Worm (Caenorhabditis elegans) whole organism, L4 larva: ENCODE results near the gene F29B9.1.

Experiments used
- F37D6.2 ChIP-seq: sonication (generic microtip); optimal IDR thresholded peaks from 2 replicates; lab custom pipeline; 2016; ENCODE audit warnings: mild to moderate bottlenecking, missing genetic modification characterization, missing compliant biosample characterization
- F44E2.7 ChIP-seq: fragments of 200-800 bp; sonication (Bioruptor generic); IDR thresholded peaks from 2 replicates; pipeline ENCODE4 v2.1.2; 2022; ENCODE audit warnings: missing genetic modification characterization, missing compliant biosample characterization
- F49E8.2 ChIP-seq: sonication (generic microtip); optimal IDR thresholded peaks from 2 replicates; lab custom pipeline; 2016; ENCODE audit warnings: missing compliant biosample characterization, mild to moderate bottlenecking, missing genetic modification characterization, borderline replicate concordance
- R02D3.7 ChIP-seq: fragments of 150-350 bp; sonication (generic microtip); optimal IDR thresholded peaks from 3 replicates; lab custom pipeline; 2014; ENCODE audit warnings: missing biosample characterization, missing genetic modification characterization
- T20F7.1 ChIP-seq: fragments of 200-800 bp; sonication (Bioruptor generic); optimal IDR thresholded peaks from 2 replicates; lab custom pipeline; 2018; ENCODE audit warnings: mild to moderate bottlenecking, missing genetic modification characterization, missing compliant biosample characterization
- T26A8.4 ChIP-seq: fragments of 200-800 bp; sonication (Bioruptor generic); IDR thresholded peaks from 2 replicates; pipeline ENCODE4 v1.3.6; 2022; ENCODE audit warnings: missing genetic modification characterization, missing compliant biosample characterization
- Y75B8A.6 ChIP-seq: fragments of 200-800 bp; sonication (Bioruptor generic); IDR thresholded peaks from 2 replicates; pipeline ENCODE4 v1.3.6; 2022; ENCODE audit warnings: missing genetic modification reagents, missing genetic modification characterization, missing compliant biosample characterization
- ZK546.5 ChIP-seq, 2 experiments: sonication (generic microtip); optimal IDR thresholded peaks; 2 replicates each; lab custom pipeline; 2017; ENCODE audit warnings: missing biosample characterization in 2 of 2, missing genetic modification characterization in 2 of 2
- aha-1 ChIP-seq: fragments of 150-350 bp; peaks from one replicate; lab custom pipeline; 2014; ENCODE audit warnings: missing biosample characterization, missing genetic modification characterization
- ama-1 ChIP-seq: fragments of 150-350 bp; optimal IDR thresholded peaks from 2 replicates; lab custom pipeline; 2014; ENCODE audit warnings: inconsistent platforms, mixed read lengths
- arid-1 ChIP-seq: fragments of 200-800 bp; sonication (Bioruptor generic); conservative IDR thresholded peaks from 2 replicates; pipeline ENCODE4 v1.3.6; 2022; ENCODE audit warnings: missing genetic modification reagents, missing genetic modification characterization, missing compliant biosample characterization
- daf-16 ChIP-seq, 3 experiments: sonication (generic microtip); optimal IDR thresholded peaks; 2 replicates each; lab custom pipeline; 2016 to 2017; ENCODE audit warnings: missing genetic modification characterization in 3 of 3, missing genetic modification reagents in 3 of 3, mild to moderate bottlenecking in 2 of 3, missing compliant biosample characterization in 2 of 3, missing biosample characterization in 1 of 3, moderate library complexity in 1 of 3
- daf-8 ChIP-seq: fragments of 200-800 bp; sonication (Bioruptor generic); IDR thresholded peaks from 2 replicates; pipeline ENCODE4 v1.3.6; 2022; ENCODE audit warnings: missing genetic modification characterization, missing compliant biosample characterization
- dmd-6 ChIP-seq: fragments of 200-800 bp; sonication (Bioruptor generic); IDR thresholded peaks from 2 replicates; pipeline ENCODE4 v1.3.6; 2022; ENCODE audit warnings: missing genetic modification reagents, missing genetic modification characterization, missing compliant biosample characterization
- dmd-8 ChIP-seq: fragments of 200-800 bp; sonication (Bioruptor generic); IDR thresholded peaks from 2 replicates; pipeline ENCODE4 v1.3.6; 2022; ENCODE audit warnings: missing genetic modification characterization, missing compliant biosample characterization
- dmd-9 ChIP-seq: fragments of 200-800 bp; sonication (Bioruptor generic); IDR thresholded peaks from 2 replicates; pipeline ENCODE4 v1.3.6; 2022; ENCODE audit warnings: missing genetic modification reagents, missing genetic modification characterization, missing compliant biosample characterization
- duxl-1 ChIP-seq: sonication (generic microtip); optimal IDR thresholded peaks from 2 replicates; lab custom pipeline; 2016; ENCODE audit warnings: mild to moderate bottlenecking, missing genetic modification characterization, moderate library complexity, missing compliant biosample characterization; ENCODE audit not compliant: poor library complexity
- gei-8 ChIP-seq: fragments of 200-800 bp; sonication (Bioruptor generic); optimal IDR thresholded peaks from 2 replicates; lab custom pipeline; 2018; ENCODE audit warnings: mild to moderate bottlenecking, missing genetic modification characterization, missing compliant biosample characterization
- hlh-30 ChIP-seq: sonication (generic microtip); optimal IDR thresholded peaks from 2 replicates; lab custom pipeline; 2017; ENCODE audit warnings: antibody characterized with exemption, mild to moderate bottlenecking, missing genetic modification characterization, missing compliant biosample characterization; ENCODE audit not compliant: insufficient read depth
- lim-7 ChIP-seq: fragments of 200-800 bp; sonication (Bioruptor generic); IDR thresholded peaks from 2 replicates; pipeline ENCODE4 v1.3.6; 2022; ENCODE audit warnings: missing genetic modification characterization, missing compliant biosample characterization
- lin-15B ChIP-seq: fragments of 150-350 bp; sonication (generic microtip); optimal IDR thresholded peaks from 3 replicates; lab custom pipeline; 2014; ENCODE audit warnings: missing biosample characterization, missing genetic modification characterization
- lin-38 ChIP-seq: fragments of 200-800 bp; sonication (Bioruptor generic); IDR thresholded peaks from 2 replicates; pipeline ENCODE4 v1.3.6; 2022; ENCODE audit warnings: missing genetic modification reagents, missing genetic modification characterization, missing compliant biosample characterization
- lin-39 ChIP-seq: fragments of 150-350 bp; optimal IDR thresholded peaks from 2 replicates; lab custom pipeline; 2014; ENCODE audit warnings: missing biosample characterization, missing genetic modification reagents, missing genetic modification characterization
- madf-5 ChIP-seq, 2 experiments: fragments of 200-800 bp; sonication (Bioruptor generic); IDR thresholded peaks; 2 replicates each; pipeline ENCODE4 v1.3.6; 2022; ENCODE audit warnings: missing compliant biosample characterization in 2 of 2, missing genetic modification characterization in 2 of 2
- mes-2 ChIP-seq: sonication (generic microtip); optimal IDR thresholded peaks from 2 replicates; lab custom pipeline; 2016; ENCODE audit warnings: missing genotype, mild to moderate bottlenecking, missing genetic modification characterization, missing compliant biosample characterization; ENCODE audit not compliant: poor library complexity, severe bottlenecking
- nhr-102 ChIP-seq: sonication (generic microtip); optimal IDR thresholded peaks from 2 replicates; lab custom pipeline; 2016; ENCODE audit warnings: mild to moderate bottlenecking, missing genetic modification characterization, moderate library complexity, missing compliant biosample characterization
- nhr-11 ChIP-seq: fragments of 150-350 bp; optimal IDR thresholded peaks from 2 replicates; lab custom pipeline; 2014; ENCODE audit warnings: missing biosample characterization, missing genetic modification characterization
- nhr-111 ChIP-seq: fragments of 200-800 bp; sonication (Bioruptor generic); optimal IDR thresholded peaks from 2 replicates; lab custom pipeline; 2018; ENCODE audit warnings: mild to moderate bottlenecking, missing genetic modification characterization, missing compliant biosample characterization
- nhr-28 ChIP-seq: fragments of 150-350 bp; optimal IDR thresholded peaks from 2 replicates; lab custom pipeline; 2014; ENCODE audit warnings: missing biosample characterization, missing genetic modification characterization
- nhr-41 ChIP-seq: fragments of 200-800 bp; sonication (Bioruptor generic); IDR thresholded peaks from 2 replicates; pipeline ENCODE4 v1.3.6; 2022; ENCODE audit warnings: missing genetic modification reagents, missing genetic modification characterization, missing compliant biosample characterization
- nhr-42 ChIP-seq: fragments of 200-800 bp; sonication (Bioruptor generic); IDR thresholded peaks from 2 replicates; pipeline ENCODE4 v1.3.6; 2022; ENCODE audit warnings: missing genetic modification characterization, missing compliant biosample characterization
- nhr-48 ChIP-seq: sonication (generic microtip); optimal IDR thresholded peaks from 2 replicates; lab custom pipeline; 2016; ENCODE audit warnings: mild to moderate bottlenecking, missing genetic modification characterization, missing compliant biosample characterization
- pha-4 ChIP-seq, 2 experiments: fragments of 150-350 bp in 1 of 2; fragments of 200-800 bp in 1 of 2; sonication (Bioruptor generic) in 1 of 2; IDR thresholded peaks in 1 of 2; optimal IDR thresholded peaks in 1 of 2; 2 replicates each; pipeline versions ENCODE4 v1.3.6 to Lab custom; 2014 to 2022; ENCODE audit warnings: missing genetic modification characterization in 2 of 2, missing genetic modification reagents in 2 of 2, missing biosample characterization in 1 of 2, missing compliant biosample characterization in 1 of 2
- saeg-2 ChIP-seq: fragments of 200-800 bp; sonication (Bioruptor generic); IDR thresholded peaks from 2 replicates; pipeline ENCODE4 v1.3.6; 2022; ENCODE audit warnings: missing genetic modification reagents, missing genetic modification characterization, missing compliant biosample characterization
- sdz-12 ChIP-seq: fragments of 200-800 bp; sonication (Bioruptor generic); optimal IDR thresholded peaks from 2 replicates; lab custom pipeline; 2018; ENCODE audit warnings: mild to moderate bottlenecking, missing genetic modification characterization, missing compliant biosample characterization
- skn-1 ChIP-seq: fragments of 150-350 bp; optimal IDR thresholded peaks from 2 replicates; lab custom pipeline; 2014; ENCODE audit warnings: missing biosample characterization, missing genetic modification characterization
- snpc-1.2 ChIP-seq: fragments of 200-800 bp; sonication (Bioruptor generic); IDR thresholded peaks from 2 replicates; pipeline ENCODE4 v1.3.6; 2022; ENCODE audit warnings: missing genetic modification reagents, missing genetic modification characterization, missing compliant biosample characterization
- snpc-4 ChIP-seq: fragments of 150-350 bp; optimal IDR thresholded peaks from 2 replicates; lab custom pipeline; 2014; ENCODE audit warnings: missing biosample characterization, missing genetic modification characterization
- tra-1 ChIP-seq: fragments of 200-800 bp; sonication (Bioruptor generic); IDR thresholded peaks from 2 replicates; pipeline ENCODE4 v1.3.6; 2022; ENCODE audit warnings: missing genetic modification reagents, missing genetic modification characterization, missing compliant biosample characterization
- unc-39 ChIP-seq: sonication (generic microtip); optimal IDR thresholded peaks from 2 replicates; lab custom pipeline; 2017; ENCODE audit warnings: missing biosample characterization, missing genetic modification characterization
- vab-7 ChIP-seq: fragments of 200-800 bp; sonication (Bioruptor generic); IDR thresholded peaks from 2 replicates; pipeline ENCODE4 v1.3.6; 2022; ENCODE audit warnings: missing genetic modification reagents, missing genetic modification characterization, missing compliant biosample characterization
- zfp-2 ChIP-seq: sonication (generic microtip); optimal IDR thresholded peaks from 2 replicates; lab custom pipeline; 2016; ENCODE audit warnings: mild to moderate bottlenecking, missing genetic modification characterization, missing compliant biosample characterization
- zip-11 ChIP-seq: fragments of 200-800 bp; sonication (Bioruptor generic); IDR thresholded peaks from 2 replicates; pipeline ENCODE4 v1.3.6; 2022; ENCODE audit warnings: missing genetic modification characterization, missing compliant biosample characterization
- ztf-7 ChIP-seq: fragments of 150-350 bp; optimal IDR thresholded peaks from 2 replicates; lab custom pipeline; 2014; ENCODE audit warnings: missing biosample characterization, missing genetic modification characterization

The F29B9.1 gene

DNA sequence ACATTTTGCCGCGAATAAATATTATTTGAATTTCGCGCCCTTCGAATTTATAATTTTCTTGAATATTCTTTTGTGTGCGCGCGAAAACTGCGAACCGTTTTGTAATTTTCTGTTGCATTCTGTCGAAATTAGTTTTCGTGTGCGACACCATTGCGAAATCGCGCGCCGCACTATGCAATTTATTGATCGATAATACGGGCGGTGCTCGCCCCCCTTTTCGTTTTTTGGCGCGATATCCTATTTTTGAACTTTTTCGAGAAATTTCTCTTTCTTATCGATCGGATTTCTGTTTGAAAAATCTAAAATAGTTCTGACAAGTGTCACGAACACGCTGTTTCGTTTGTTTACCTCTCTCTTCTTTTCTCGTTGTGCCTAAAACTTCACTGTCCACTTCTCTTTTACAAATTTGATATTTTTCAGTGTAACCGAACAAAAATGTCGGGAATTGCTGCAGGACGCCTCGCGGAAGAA, 14.5 kb upstream of the F29B9.1 start, which contains the start of gene ubc-9 (continued):
- TF ChIP-seq duxl-1 (tag; lab: Kevin White, UChicago) (peak; percentile 31), nhr-28 (peak; percentile 46)

DNA sequence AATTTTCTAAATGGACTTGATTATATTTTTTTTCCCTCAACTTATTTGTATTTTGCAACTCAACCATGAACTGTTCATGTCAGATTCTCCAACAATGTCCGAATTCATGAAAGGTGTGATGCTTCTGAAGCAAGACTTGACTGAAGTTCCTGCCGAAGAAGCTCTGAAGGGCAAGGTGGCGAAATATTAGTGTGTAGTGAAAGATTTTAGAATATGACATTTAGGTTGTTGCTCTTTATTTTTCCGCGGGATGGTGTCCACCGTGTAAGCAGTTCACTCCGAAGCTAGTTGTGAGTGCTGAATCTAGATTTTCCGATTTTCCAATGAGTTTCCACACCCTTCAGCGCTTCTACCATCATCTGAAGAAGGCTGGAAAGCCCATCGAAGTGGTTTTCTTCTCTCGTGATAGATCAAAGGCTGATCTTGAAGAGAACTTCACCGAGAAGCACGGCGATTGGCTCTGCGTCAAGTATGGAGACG, 12.8 kb upstream of the F29B9.1 start, which contains the start of gene F29B9.5:
Gene F29B9.5, plus strand, starts transcription at position 51 of the 480 bp plus-strand sequence.
- TF ChIP-seq T26A8.4 (GFP tag; lab: Robert Waterston, UW) (0 out of 2 replicates have a peak, but pooled peaks have one; percentile 54), aha-1 (peak; percentile 19), dmd-8 (GFP tag; lab: Robert Waterston, UW) (0 out of 2 replicates have a peak, but pooled peaks have one; percentile 39), lin-39 (tag; lab: Kevin White, UChicago) (no peak), nhr-111 (peak; percentile 9), snpc-1.2 (GFP tag; lab: Robert Waterston, UW) (peak; percentile 55; the same call in 1 of the 2 replicates), lin-38 (GFP tag; lab: Robert Waterston, UW) (peak; percentile 54), dmd-6 (no peak), saeg-2 (GFP tag; lab: Robert Waterston, UW) (peak; percentile 36; the same call in 1 of the 2 replicates), daf-16 (GFP tag; optimal IDR thresholded peaks at IDR 0.05; lab: Kevin White, UChicago) (no peak), daf-16 (tag; optimal IDR thresholded peaks at IDR 0.05; lab: Kevin White, UChicago) (peak; percentile 2), ZK546.5 (tag; optimal IDR thresholded peaks at IDR 0.05; lab: Kevin White, UChicago) (no peak), arid-1 (0 out of 2 replicates have a peak, but pooled peaks have one; percentile 29), nhr-102 (no peak), ztf-7 (tag; lab: Kevin White, UChicago) (no peak), F49E8.2 (tag; lab: Kevin White, UChicago) (peak; percentile 80), nhr-42 (GFP tag; lab: Robert Waterston, UW) (0 out of 2 replicates have a peak, but pooled peaks have one; percentile 49), gei-8 (GFP tag; lab: Kevin White, UChicago) (no peak), pha-4 (GFP tag; IDR thresholded peaks at IDR 0.05; lab: Robert Waterston, UW) (0 out of 2 replicates have a peak, but pooled peaks have one; percentile 35), pha-4 (tag; optimal IDR thresholded peaks at IDR 0.05; lab: Kevin White, UChicago) (no peak), ama-1 (lab: Kevin White, UChicago) (peak; percentile 60), Y75B8A.6 (GFP tag; lab: Robert Waterston, UW) (0 out of 2 replicates have a peak, but pooled peaks have one; percentile 50)

DNA sequence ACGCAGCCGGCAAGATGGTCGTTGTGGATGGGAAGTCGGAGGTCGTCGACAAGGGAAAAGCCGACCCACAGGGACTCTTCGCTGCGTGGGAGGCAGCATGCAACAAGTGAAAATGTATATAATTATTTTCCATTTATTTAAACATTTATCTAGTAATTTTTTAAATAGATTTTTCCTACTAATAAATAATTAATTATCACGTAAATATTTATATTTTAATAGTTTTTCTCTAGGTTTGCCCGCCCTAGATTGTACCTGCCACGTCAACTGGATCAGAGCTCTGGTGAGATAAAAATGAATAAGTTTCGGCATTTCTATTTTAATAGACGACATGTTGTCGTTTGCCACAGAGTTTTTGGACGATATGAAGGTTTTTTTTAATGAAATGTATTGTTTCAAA, 12.2 kb upstream of the F29B9.1 start, which contains the start of gene psr-1:
Gene psr-1, plus strand, starts transcription at position 301 of the 400 bp plus-strand sequence.
- TF ChIP-seq dmd-9 = no peak
- no peak for TF ChIP-seq madf-5 (GFP tag; IDR thresholded peaks at IDR 0.05; lab: Robert Waterston, UW)
- no peak for TF ChIP-seq snpc-4 (tag; lab: Kevin White, UChicago)
- no peak for TF ChIP-seq nhr-48
- TF ChIP-seq tra-1 (GFP tag; lab: Robert Waterston, UW) = no peak
- TF ChIP-seq zfp-2 (tag; lab: Kevin White, UChicago) = no peak
- no peak for TF ChIP-seq F44E2.7 (GFP tag; lab: Robert Waterston, UW)
- TF ChIP-seq F37D6.2 = no peak
- TF ChIP-seq hlh-30 (tag; lab: Kevin White, UChicago) = no peak
- TF ChIP-seq unc-39 = no peak
- TF ChIP-seq sdz-12 (GFP tag; lab: Kevin White, UChicago) = no peak
- no peak for TF ChIP-seq nhr-41

DNA sequence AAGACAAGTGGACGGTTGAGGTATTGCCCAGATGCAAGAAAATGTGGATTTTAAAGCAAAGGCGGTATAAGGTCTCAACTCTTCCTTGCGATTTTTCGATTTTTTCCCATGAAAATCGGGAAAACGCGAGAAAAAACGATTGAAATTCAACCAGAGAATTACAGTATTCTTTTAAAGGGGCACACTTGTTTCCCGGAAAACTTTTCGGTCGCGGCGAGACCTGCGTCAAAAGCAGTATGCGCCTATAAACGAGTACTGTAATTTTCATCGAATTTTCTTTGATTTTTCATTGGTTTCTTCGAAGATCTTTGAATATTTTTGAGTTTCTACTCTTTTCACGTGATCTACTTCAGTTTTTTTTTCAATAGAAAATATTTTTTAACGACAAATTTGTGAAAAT, 11.5 kb upstream of the F29B9.1 start:
- TF ChIP-seq lin-15B (tag; lab: Kevin White, UChicago) (no peak), dmd-9 (no peak), nhr-41 (no peak), mes-2 (peak; percentile 41), daf-8 (no peak), R02D3.7 (tag; lab: Kevin White, UChicago) (no peak), zfp-2 (tag; lab: Kevin White, UChicago) (no peak), zip-11 (no peak), skn-1 (no peak), lin-38 (GFP tag; lab: Robert Waterston, UW) (peak; percentile 46; the same call in 1 of the 2 replicates), ama-1 (lab: Kevin White, UChicago) (no peak), dmd-6 (no peak), F49E8.2 (tag; lab: Kevin White, UChicago) (peak; percentile 75), lim-7 (GFP tag; lab: Robert Waterston, UW) (no peak), T20F7.1 (GFP tag; lab: Kevin White, UChicago) (no peak), nhr-11 (tag; lab: Kevin White, UChicago) (no peak), vab-7 (GFP tag; lab: Robert Waterston, UW) (no peak), snpc-1.2 (GFP tag; lab: Robert Waterston, UW) (peak; percentile 80)
